Worm (Caenorhabditis elegans): ENCODE data around the gene nlp-101.

DNA sequence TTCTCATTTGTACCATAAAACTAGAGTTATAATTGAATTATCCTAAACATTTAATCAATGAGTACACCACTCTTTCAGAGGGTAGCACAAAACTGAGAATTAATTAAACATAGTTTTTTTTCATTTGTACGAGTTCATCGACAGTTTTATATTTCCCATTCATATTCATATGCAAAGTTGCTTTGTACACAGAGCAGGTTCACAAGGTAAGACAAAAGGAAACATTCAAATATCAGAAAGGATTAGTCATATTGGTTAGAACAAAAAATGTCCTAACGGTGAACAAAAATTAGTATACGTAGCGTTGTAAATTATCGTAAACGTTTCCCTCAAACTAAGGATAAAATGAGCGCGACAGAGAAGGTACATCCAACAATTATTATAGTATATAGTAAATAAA, 42.6 kb downstream of the nlp-101 start:
- no peak for TF ChIP-seq aly-2 (tag; optimal IDR thresholded peaks at IDR 0.05)
- no peak for TF ChIP-seq nhr-67 (tag; optimal IDR thresholded peaks at IDR 0.05)
- TF ChIP-seq pha-4 (tag; optimal IDR thresholded peaks at IDR 0.05): no peak
- TF ChIP-seq elt-2 (tag; optimal IDR thresholded peaks at IDR 0.05): no peak
- no peak for TF ChIP-seq ztf-11 (tag; optimal IDR thresholded peaks at IDR 0.05)
- no peak for TF ChIP-seq unc-62 (GFP tag; optimal IDR thresholded peaks at IDR 0.05)
- no peak for TF ChIP-seq ceh-82 (tag; optimal IDR thresholded peaks at IDR 0.05)
- TF ChIP-seq fkh-10 (GFP tag; optimal IDR thresholded peaks at IDR 0.05): no peak
- TF ChIP-seq lin-15B (tag; optimal IDR thresholded peaks at IDR 0.05): no peak
